Worm (Caenorhabditis elegans) whole organism, early embryonic: ENCODE measurements around the gene hpo-29.

ENCODE experiments used
- B0310.2 ChIP-seq: sonication (generic microtip); optimal IDR thresholded peaks from 2 replicates; lab custom pipeline; 2016; ENCODE audit warnings: mild to moderate bottlenecking, missing genetic modification characterization, missing compliant biosample characterization
- F13C5.2 ChIP-seq: sonication (generic microtip); optimal IDR thresholded peaks from 2 replicates; lab custom pipeline; 2017; ENCODE audit warnings: mild to moderate bottlenecking, missing genetic modification characterization, inconsistent platforms, missing compliant biosample characterization
- aly-1 ChIP-seq: sonication (generic microtip); optimal IDR thresholded peaks from 2 replicates; lab custom pipeline; 2016; ENCODE audit warnings: missing genetic modification characterization, missing compliant biosample characterization
- ama-1 ChIP-seq: fragments of 150-350 bp; optimal IDR thresholded peaks from 2 replicates; lab custom pipeline; 2014
- ceh-36 ChIP-seq: sonication (generic microtip); optimal IDR thresholded peaks from 2 replicates; lab custom pipeline; 2016; ENCODE audit warnings: missing genetic modification characterization, inconsistent platforms, missing compliant biosample characterization
- ets-7 ChIP-seq: sonication (generic microtip); optimal IDR thresholded peaks from 2 replicates; lab custom pipeline; 2016; ENCODE audit warnings: missing genotype, missing genetic modification characterization, missing compliant biosample characterization
- flt-1 ChIP-seq: fragments of 200-800 bp; sonication (Bioruptor generic); IDR thresholded peaks from 2 replicates; pipeline ENCODE4 v1.3.6; 2022; ENCODE audit warnings: missing genetic modification characterization, missing compliant biosample characterization
- hmbx-1 ChIP-seq: sonication (generic microtip); optimal IDR thresholded peaks from 2 replicates; lab custom pipeline; 2016; ENCODE audit warnings: mild to moderate bottlenecking, missing genetic modification characterization, missing compliant biosample characterization
- hmg-4 ChIP-seq: fragments of 200-800 bp; sonication (Bioruptor generic); optimal IDR thresholded peaks from 2 replicates; lab custom pipeline; 2018; ENCODE audit warnings: mild to moderate bottlenecking, missing genetic modification characterization, missing compliant biosample characterization
- hnd-1 ChIP-seq: sonication (generic microtip); optimal IDR thresholded peaks from 2 replicates; lab custom pipeline; 2016; ENCODE audit warnings: missing genetic modification characterization, missing compliant biosample characterization
- scrt-1 ChIP-seq: fragments of 200-800 bp; sonication (Bioruptor generic); IDR thresholded peaks from 2 replicates; pipeline ENCODE4 v1.3.6; 2022; ENCODE audit warnings: missing genetic modification characterization, missing compliant biosample characterization
- sea-1 ChIP-seq: fragments of 200-800 bp; sonication (Bioruptor generic); conservative IDR thresholded peaks from 2 replicates; pipeline ENCODE4 v1.3.6; 2022; ENCODE audit warnings: missing genetic modification characterization, missing compliant biosample characterization
- tbx-11 ChIP-seq: fragments of 200-800 bp; sonication (Bioruptor generic); IDR thresholded peaks from 2 replicates; pipeline ENCODE4 v1.3.6; 2022; ENCODE audit warnings: missing genetic modification characterization, missing compliant biosample characterization
- tbx-37 ChIP-seq: fragments of 200-800 bp; sonication (Bioruptor generic); conservative IDR thresholded peaks from 2 replicates; pipeline ENCODE4 v1.3.6; 2022; ENCODE audit warnings: missing genetic modification reagents, missing genetic modification characterization, missing compliant biosample characterization
- tra-4 ChIP-seq: sonication (generic microtip); optimal IDR thresholded peaks from 2 replicates; lab custom pipeline; 2017; ENCODE audit warnings: missing genetic modification characterization, missing compliant biosample characterization

The hpo-29 gene

DNA sequence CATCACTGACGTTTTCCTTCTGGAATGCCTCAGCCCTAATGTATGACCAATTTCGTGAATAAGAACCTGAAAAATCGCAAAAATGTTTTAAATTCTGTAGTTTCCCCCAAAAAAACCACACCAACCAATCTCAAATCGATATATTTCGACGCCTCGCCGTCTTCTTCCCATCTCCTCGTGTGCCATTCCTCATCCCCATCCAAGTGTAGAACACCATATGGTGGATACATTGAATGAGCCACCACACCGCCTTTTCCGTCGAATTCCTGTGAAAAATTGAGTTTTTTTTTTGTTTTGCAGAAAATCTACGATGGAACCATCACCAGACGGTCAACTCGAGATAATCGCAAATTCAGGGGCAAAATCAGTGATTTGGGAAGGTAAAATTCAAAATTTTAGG is 56.7 kb downstream of the hpo-29 start, which contains the start of gene Y50D7A.1:
TSS of gene Y50D7A.1 (plus strand) at position 301 of the 400 bp plus-strand sequence.
- TF ChIP-seq flt-1, result no peak
- no peak for TF ChIP-seq ama-1 (lab: Kevin White, UChicago)
- TF ChIP-seq hmg-4 (GFP tag; lab: Kevin White, UChicago), result no peak
- no peak for TF ChIP-seq tbx-11 (GFP tag; lab: Robert Waterston, UW)

DNA sequence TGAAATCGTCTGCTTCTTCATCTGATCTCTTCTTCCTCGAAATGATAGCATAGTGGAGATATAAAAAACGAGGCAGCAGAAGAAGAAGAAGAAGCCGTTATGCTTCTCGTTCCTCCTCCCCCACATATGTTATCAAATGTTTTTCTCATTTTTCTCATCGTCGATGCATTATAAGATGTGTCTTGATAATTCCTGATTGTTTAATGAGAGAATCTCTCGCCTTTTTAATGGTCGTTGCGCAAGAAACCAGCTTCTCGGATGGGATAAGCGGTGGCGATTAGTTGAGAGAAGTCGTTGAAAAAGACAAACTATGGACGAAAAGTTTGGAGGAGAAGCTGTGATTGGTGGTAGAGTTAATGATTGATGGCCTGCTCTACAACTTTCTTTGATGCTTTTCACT is 58.9 kb downstream of the hpo-29 start, which contains the start of gene Y50D7A.13:
TSS of gene Y50D7A.13 (minus strand) at position 101 of the 400 bp plus-strand sequence.
- TF ChIP-seq ceh-36 (tag; lab: Kevin White, UChicago) (no peak), hmg-4 (GFP tag; lab: Kevin White, UChicago) (no peak), B0310.2 (tag; lab: Kevin White, UChicago) (no peak), aly-1 (tag; lab: Kevin White, UChicago) (no peak), ets-7 (no peak), ama-1 (lab: Kevin White, UChicago) (no peak), sea-1 (GFP tag; lab: Robert Waterston, UW) (no peak), hmbx-1 (no peak), tbx-37 (GFP tag; lab: Robert Waterston, UW) (no peak)

DNA sequence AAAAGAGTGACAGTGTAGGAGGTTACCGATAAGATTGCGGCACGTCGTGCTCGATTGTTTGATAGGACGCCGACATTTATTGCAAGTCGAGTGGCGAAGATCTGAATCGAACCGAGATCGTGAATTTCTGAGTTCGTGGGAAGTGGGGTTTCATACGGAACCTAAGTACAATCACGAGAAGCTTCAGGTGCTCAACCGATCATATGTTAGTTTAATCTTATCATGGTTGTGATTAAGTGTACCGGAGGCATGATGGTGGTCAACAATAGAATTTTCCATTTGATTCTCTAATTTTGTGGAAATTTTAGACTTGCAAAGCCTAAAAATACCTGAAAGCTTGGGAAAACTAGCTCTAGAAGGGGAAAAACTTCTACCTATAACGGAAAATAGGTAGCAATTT is 62.8 kb downstream of the hpo-29 start, which contains the start of gene ads-1:
TSS of gene ads-1 (minus strand) at position 101 of the 400 bp plus-strand sequence.
- TF ChIP-seq ama-1 (lab: Kevin White, UChicago), result no peak
- TF ChIP-seq tbx-11 (GFP tag; lab: Robert Waterston, UW), result no peak
- no peak for TF ChIP-seq hnd-1 (tag; lab: Kevin White, UChicago)
- no peak for TF ChIP-seq scrt-1 (GFP tag; lab: Robert Waterston, UW)

DNA sequence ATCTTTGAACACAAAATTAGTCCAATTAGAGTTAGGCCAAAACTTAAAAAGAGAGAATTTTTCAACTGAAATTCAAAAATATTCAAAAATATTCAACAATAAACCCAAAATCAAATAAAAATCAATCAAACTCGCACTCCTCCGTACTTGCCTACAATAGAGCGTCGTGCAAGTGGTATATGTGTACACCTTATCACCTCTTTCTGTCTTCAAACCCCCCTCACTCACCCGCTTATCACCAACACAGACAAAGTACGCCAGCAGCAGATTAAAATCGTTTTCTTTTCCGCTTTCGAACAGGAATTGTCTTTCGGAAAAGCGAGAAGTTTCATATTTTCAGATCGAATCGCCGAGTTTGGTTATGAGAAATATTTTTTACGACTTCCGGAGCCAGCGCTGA is 63.6 kb downstream of the hpo-29 start:
- TF ChIP-seq ets-7 (no peak), ceh-36 (tag; lab: Kevin White, UChicago) (no peak), tbx-11 (GFP tag; lab: Robert Waterston, UW) (no peak), tra-4 (tag; lab: Kevin White, UChicago) (no peak), flt-1 (no peak), F13C5.2 (no peak), hnd-1 (tag; lab: Kevin White, UChicago) (no peak), hmbx-1 (no peak), hmg-4 (GFP tag; lab: Kevin White, UChicago) (no peak)
